Fruit fly (Drosophila melanogaster) whole organism, embryonic: ENCODE measurements around the gene Kr-h2.

Source experiments
- ATbp ChIP-seq: fragments of 200-800 bp; sonication (Bioruptor generic); optimal IDR thresholded peaks from 2 replicates; lab custom pipeline; 2017; ENCODE audit warnings: missing biosample characterization, mild to moderate bottlenecking, missing genetic modification characterization, missing genetic modification reagents
- Ada2b ChIP-seq: fragments of 200-800 bp; sonication (Bioruptor generic); IDR thresholded peaks from 2 replicates; pipeline ENCODE4 v1.3.6; 2022; ENCODE audit warnings: missing biosample characterization, missing genetic modification characterization
- Atf-2 ChIP-seq: fragments of 200-800 bp; sonication (Bioruptor generic); optimal IDR thresholded peaks from 2 replicates; lab custom pipeline; 2016; ENCODE audit warnings: missing biosample characterization, missing genetic modification characterization
- B-H2 ChIP-seq: fragments of 200-800 bp; sonication (Bioruptor generic); optimal IDR thresholded peaks from 2 replicates; lab custom pipeline; 2018; ENCODE audit warnings: missing biosample characterization, mild to moderate bottlenecking, missing genetic modification characterization
- CG10267 ChIP-seq: fragments of 200-800 bp; sonication (Bioruptor generic); optimal IDR thresholded peaks from 2 replicates; lab custom pipeline; 2018; ENCODE audit warnings: missing biosample characterization, mild to moderate bottlenecking, missing genetic modification characterization, moderate library complexity
- CG10274 ChIP-seq: fragments of 200-800 bp; sonication (Bioruptor generic); optimal IDR thresholded peaks from 3 replicates; lab custom pipeline; 2017; ENCODE audit warnings: missing biosample characterization, mild to moderate bottlenecking, missing genetic modification characterization
- CG11504 ChIP-seq: fragments of 200-800 bp; sonication (Bioruptor generic); optimal IDR thresholded peaks from 3 replicates; lab custom pipeline; 2019; ENCODE audit warnings: missing biosample characterization, mild to moderate bottlenecking, missing genetic modification characterization, moderate library complexity
- CG12236 ChIP-seq: fragments of 200-800 bp; sonication (Bioruptor generic); optimal IDR thresholded peaks from 2 replicates; lab custom pipeline; 2016; ENCODE audit warnings: missing biosample characterization, missing genetic modification characterization
- CG13775 ChIP-seq: fragments of 200-800 bp; sonication (Bioruptor generic); optimal IDR thresholded peaks from 3 replicates; lab custom pipeline; 2017; ENCODE audit warnings: missing biosample characterization, mild to moderate bottlenecking, missing genetic modification characterization
- CG15601 ChIP-seq: fragments of 200-800 bp; sonication (Bioruptor generic); optimal IDR thresholded peaks from 3 replicates; lab custom pipeline; 2019; ENCODE audit warnings: missing biosample characterization, mild to moderate bottlenecking, missing genetic modification characterization, moderate library complexity
- CG16779 ChIP-seq: fragments of 200-800 bp; sonication (Bioruptor generic); IDR thresholded peaks from 2 replicates; pipeline ENCODE4 v1.3.6; 2022; ENCODE audit warnings: missing biosample characterization, missing genetic modification characterization
- CG18599 ChIP-seq: fragments of 200-800 bp; sonication (Bioruptor generic); optimal IDR thresholded peaks from 3 replicates; lab custom pipeline; 2017; ENCODE audit warnings: missing biosample characterization, missing genetic modification characterization, mild to moderate bottlenecking, moderate library complexity, missing genetic modification reagents
- CG34422 ChIP-seq: fragments of 200-800 bp; sonication (Bioruptor generic); IDR thresholded peaks from 3 replicates; pipeline ENCODE4 v1.3.6; 2022; ENCODE audit warnings: missing biosample characterization, missing genetic modification characterization
- CG6689 ChIP-seq: fragments of 200-800 bp; sonication (Bioruptor generic); IDR thresholded peaks from 2 replicates; pipeline ENCODE4 v1.3.6; 2022; ENCODE audit warnings: missing biosample characterization, missing genetic modification characterization
- CG7839 ChIP-seq: fragments of 200-800 bp; sonication (Bioruptor generic); optimal IDR thresholded peaks from 3 replicates; lab custom pipeline; 2018; ENCODE audit warnings: missing biosample characterization, mild to moderate bottlenecking, missing genetic modification characterization, moderate library complexity
- Chrac-16 ChIP-seq: fragments of 200-800 bp; sonication (Bioruptor generic); optimal IDR thresholded peaks from 3 replicates; lab custom pipeline; 2016; ENCODE audit warnings: missing biosample characterization, missing genetic modification characterization
- Dfd ChIP-seq, 2 experiments: fragments of >200 bp; optimal IDR thresholded peaks; 2 replicates each; lab custom pipeline; 2017; ENCODE audit warnings: missing biosample characterization in 2 of 2, missing genetic modification characterization in 2 of 2
- Fer1 ChIP-seq: fragments of 200-800 bp; sonication (Bioruptor generic); optimal IDR thresholded peaks from 2 replicates; lab custom pipeline; 2017; ENCODE audit warnings: missing biosample characterization, mild to moderate bottlenecking, missing genetic modification characterization
- HLH3B ChIP-seq: fragments of 200-800 bp; sonication (Bioruptor generic); IDR thresholded peaks from 2 replicates; pipeline ENCODE4 v1.3.6; 2022; ENCODE audit warnings: missing biosample characterization, missing genetic modification characterization
- HLH54F ChIP-seq: fragments of 200-800 bp; sonication (Bioruptor generic); optimal IDR thresholded peaks from 3 replicates; lab custom pipeline; 2016; ENCODE audit warnings: missing biosample characterization, missing genetic modification characterization
- Hmx ChIP-seq: fragments of 200-800 bp; sonication (Bioruptor generic); optimal IDR thresholded peaks from 2 replicates; lab custom pipeline; 2016; ENCODE audit warnings: missing biosample characterization, missing genetic modification characterization
- Lpt ChIP-seq: fragments of >200 bp; optimal IDR thresholded peaks from 2 replicates; lab custom pipeline; 2018; ENCODE audit warnings: missing biosample characterization, missing genetic modification characterization
- PHDP ChIP-seq: fragments of 200-800 bp; sonication (Bioruptor generic); optimal IDR thresholded peaks from 3 replicates; lab custom pipeline; 2018; ENCODE audit warnings: missing biosample characterization, mild to moderate bottlenecking, missing genetic modification characterization, moderate library complexity
- Rx ChIP-seq: fragments of 200-800 bp; sonication (Bioruptor generic); IDR thresholded peaks from 2 replicates; pipeline ENCODE4 v1.3.6; 2022; ENCODE audit warnings: missing biosample characterization, missing genetic modification characterization
- Sin3A ChIP-seq: fragments of >200 bp; optimal IDR thresholded peaks from 2 replicates; lab custom pipeline; 2018
- Six4 ChIP-seq: fragments of 200-800 bp; sonication (Bioruptor generic); optimal IDR thresholded peaks from 2 replicates; lab custom pipeline; 2016; ENCODE audit warnings: missing biosample characterization, missing genetic modification characterization
- Sox100B ChIP-seq: fragments of 200-800 bp; sonication (Bioruptor generic); optimal IDR thresholded peaks from 3 replicates; lab custom pipeline; 2018; ENCODE audit warnings: missing biosample characterization, mild to moderate bottlenecking, missing genetic modification characterization
- Usf ChIP-seq: fragments of 200-800 bp; sonication (Bioruptor generic); optimal IDR thresholded peaks from 2 replicates; lab custom pipeline; 2017; ENCODE audit warnings: missing genotype, missing biosample characterization, missing genetic modification characterization
- Xrp1 ChIP-seq: fragments of 200-800 bp; sonication (Bioruptor generic); IDR thresholded peaks from 2 replicates; pipeline ENCODE4 v1.3.6; 2022; ENCODE audit warnings: missing biosample characterization, missing genetic modification characterization
- abd-A ChIP-seq: fragments of 200-800 bp; sonication (Bioruptor generic); optimal IDR thresholded peaks from 3 replicates; lab custom pipeline; 2019; ENCODE audit warnings: missing biosample characterization, mild to moderate bottlenecking, missing genetic modification characterization, moderate library complexity
- cas ChIP-seq: fragments of 200-800 bp; sonication (Bioruptor generic); IDR thresholded peaks from 2 replicates; pipeline ENCODE4 v1.3.6; 2022; ENCODE audit warnings: missing biosample characterization, missing genetic modification characterization
- cato ChIP-seq: fragments of 200-800 bp; sonication (Bioruptor generic); optimal IDR thresholded peaks from 2 replicates; lab custom pipeline; 2016; ENCODE audit warnings: missing biosample characterization, missing genetic modification characterization, borderline replicate concordance
- chinmo ChIP-seq: fragments of 200-800 bp; sonication (Bioruptor generic); IDR thresholded peaks from 4 replicates; pipeline ENCODE4 v1.3.6; 2022; ENCODE audit warnings: missing biosample characterization, missing genetic modification characterization; ENCODE audit not compliant: partially characterized antibody
- dysf ChIP-seq: fragments of 200-800 bp; sonication (Bioruptor generic); IDR thresholded peaks from 3 replicates; pipeline ENCODE4 v1.3.6; 2022; ENCODE audit warnings: missing biosample characterization, missing genetic modification characterization
- emc ChIP-seq: fragments of 200-800 bp; sonication (Bioruptor generic); optimal IDR thresholded peaks from 2 replicates; lab custom pipeline; 2016; ENCODE audit warnings: missing biosample characterization, missing genetic modification characterization
- exex ChIP-seq: fragments of 200-800 bp; sonication (Bioruptor generic); optimal IDR thresholded peaks from 4 replicates; lab custom pipeline; 2018; ENCODE audit warnings: missing biosample characterization, mild to moderate bottlenecking, missing genetic modification characterization, moderate library complexity
- hth ChIP-seq: fragments of >200 bp; optimal IDR thresholded peaks from 2 replicates; lab custom pipeline; 2017; ENCODE audit warnings: inconsistent platforms
- lola ChIP-seq, 3 experiments: fragments of >200 bp in 2 of 3; fragments of 200-800 bp in 1 of 3; sonication (Bioruptor generic) in 1 of 3; optimal IDR thresholded peaks; 2 replicates each; lab custom pipeline; 2017 to 2019; ENCODE audit warnings: missing biosample characterization in 3 of 3, missing genetic modification characterization in 3 of 3, mild to moderate bottlenecking in 1 of 3, moderate library complexity in 1 of 3
- mirr ChIP-seq: fragments of 200-800 bp; sonication (Bioruptor generic); optimal IDR thresholded peaks from 3 replicates; lab custom pipeline; 2018; ENCODE audit warnings: missing biosample characterization, mild to moderate bottlenecking, missing genetic modification characterization
- oc ChIP-seq: fragments of 200-800 bp; sonication (Bioruptor generic); optimal IDR thresholded peaks from 2 replicates; lab custom pipeline; 2018; ENCODE audit warnings: missing biosample characterization, mild to moderate bottlenecking, missing genetic modification characterization, moderate library complexity
- psq ChIP-seq: fragments of 200-800 bp; sonication (Bioruptor generic); optimal IDR thresholded peaks from 2 replicates; lab custom pipeline; 2017; ENCODE audit warnings: missing biosample characterization, missing genetic modification characterization
- pzg ChIP-seq: fragments of 200-800 bp; sonication (Bioruptor generic); optimal IDR thresholded peaks from 3 replicates; lab custom pipeline; 2018; ENCODE audit warnings: missing biosample characterization, mild to moderate bottlenecking, missing genetic modification characterization, moderate library complexity
- sc ChIP-seq, 3 experiments: fragments of >200 bp in 2 of 3; fragments of 200-800 bp in 1 of 3; sonication (Bioruptor generic) in 1 of 3; optimal IDR thresholded peaks; 2 replicates in 2 of 3; 3 replicates in 1 of 3; lab custom pipeline; 2017; ENCODE audit warnings: mild to moderate bottlenecking in 1 of 3, missing biosample characterization in 1 of 3, missing genetic modification characterization in 1 of 3, missing genetic modification reagents in 1 of 3
- sd ChIP-seq: fragments of 200-800 bp; sonication (Bioruptor generic); optimal IDR thresholded peaks from 3 replicates; lab custom pipeline; 2018; ENCODE audit warnings: missing biosample characterization, mild to moderate bottlenecking, missing genetic modification characterization, moderate library complexity
- shn ChIP-seq: fragments of 200-800 bp; sonication (Bioruptor generic); optimal IDR thresholded peaks from 3 replicates; lab custom pipeline; 2016; ENCODE audit warnings: missing biosample characterization, missing genetic modification characterization
- sima ChIP-seq: fragments of 200-800 bp; sonication (Bioruptor generic); optimal IDR thresholded peaks from 2 replicates; lab custom pipeline; 2016; ENCODE audit warnings: missing biosample characterization, missing genetic modification characterization
- sisA ChIP-seq: fragments of 200-800 bp; sonication (Bioruptor generic); IDR thresholded peaks from 2 replicates; pipeline ENCODE4 v1.3.6; 2022; ENCODE audit warnings: missing biosample characterization, missing genetic modification characterization
- stc ChIP-seq: fragments of 200-800 bp; sonication (Bioruptor generic); IDR thresholded peaks from 2 replicates; pipeline ENCODE4 v1.3.6; 2022; ENCODE audit warnings: missing biosample characterization, missing genetic modification characterization
- twi ChIP-seq: fragments of 200-800 bp; optimal IDR thresholded peaks from 2 replicates; lab custom pipeline; 2019; ENCODE audit warnings: missing biosample characterization, mild to moderate bottlenecking, missing genetic modification characterization, moderate library complexity
- unpg ChIP-seq: fragments of 200-800 bp; sonication (Bioruptor generic); optimal IDR thresholded peaks from 3 replicates; lab custom pipeline; 2018; ENCODE audit warnings: missing biosample characterization, mild to moderate bottlenecking, missing genetic modification characterization, moderate library complexity

Gene Kr-h2

DNA sequence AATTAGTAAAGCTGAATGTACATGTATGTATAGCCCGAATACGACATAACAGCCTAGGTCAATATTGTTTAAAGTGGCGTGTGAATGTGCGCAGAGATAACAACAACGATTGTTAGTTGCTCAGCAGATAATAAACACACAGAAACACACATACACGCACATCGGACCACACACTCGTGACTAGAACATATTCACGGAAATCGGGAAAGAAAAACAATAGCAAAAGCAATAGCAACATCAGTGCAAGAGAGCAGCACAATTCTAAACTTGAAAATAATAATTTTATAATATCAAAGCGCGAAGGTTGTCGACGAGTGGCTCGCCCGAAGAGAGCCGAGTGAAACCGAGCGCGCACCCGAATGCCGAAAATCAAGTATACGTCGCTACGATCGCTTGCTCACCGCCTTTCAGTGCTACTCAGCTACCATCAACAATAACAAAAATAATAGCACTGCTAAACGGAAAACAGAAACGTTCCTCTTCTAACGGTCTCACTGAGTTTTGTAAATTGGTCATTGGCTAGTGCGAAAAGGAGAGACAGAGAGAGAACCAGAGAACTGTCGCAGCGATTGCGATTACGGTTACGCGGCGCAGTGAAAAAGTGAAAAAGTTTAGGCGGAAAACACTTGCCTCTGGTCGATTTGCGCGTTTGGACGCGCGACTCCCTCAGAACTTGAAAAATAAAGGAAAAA lies 12.3 kb downstream of the Kr-h2 start (continued):
- TF ChIP-seq CG11504 (tag; lab: Kevin White, UChicago) (no peak), emc (GFP tag; lab: Kevin White, UChicago) (no peak), Lpt (no peak), sc (optimal IDR thresholded peaks at IDR 0.05; lab: Kevin White, UChicago) (no peak), sc (GFP tag; optimal IDR thresholded peaks at IDR 0.05; lab: Kevin White, UChicago) (no peak), Six4 (GFP tag; lab: Kevin White, UChicago) (no peak), CG12236 (GFP tag; lab: Kevin White, UChicago) (no peak), exex (peak; percentile 88), twi (no peak), abd-A (tag; lab: Kevin White, UChicago) (peak; percentile 66), ATbp (no peak), Ada2b (GFP tag; lab: Robert Waterston, UW) (no peak), Sin3A (lab: Kevin White, UChicago) (no peak), psq (GFP tag; lab: Kevin White, UChicago) (no peak), Fer1 (GFP tag; lab: Kevin White, UChicago) (peak; percentile 57), Dfd (GFP tag; optimal IDR thresholded peaks at IDR 0.05; lab: Kevin White, UChicago) (no peak), lola (GFP tag; optimal IDR thresholded peaks at IDR 0.05; lab: Kevin White, UChicago) (no peak), Xrp1 (GFP tag; lab: Robert Waterston, UW) (no peak), mirr (GFP tag; lab: Kevin White, UChicago) (peak; percentile 98), Usf (GFP tag; lab: Kevin White, UChicago) (no peak), dysf (GFP tag; lab: Robert Waterston, UW) (no peak), cato (no peak), Rx (GFP tag; lab: Robert Waterston, UW) (no peak), unpg (GFP tag; lab: Kevin White, UChicago) (peak; percentile 15), HLH3B (no peak), CG13775 (no peak), CG6689 (GFP tag; lab: Robert Waterston, UW) (no peak), stc (GFP tag; lab: Robert Waterston, UW) (no peak), HLH54F (GFP tag; lab: Kevin White, UChicago) (no peak), CG18599 (peak; percentile 25), CG7839 (no peak), PHDP (tag; lab: Kevin White, UChicago) (peak; percentile 40), CG10267 (tag; lab: Kevin White, UChicago) (no peak), hth (no peak), CG16779 (no peak), Atf-2 (GFP tag; lab: Kevin White, UChicago) (no peak), sima (GFP tag; lab: Kevin White, UChicago) (no peak), CG15601 (no peak), sisA (GFP tag; lab: Robert Waterston, UW) (no peak), shn (no peak), chinmo (GFP tag; lab: Robert Waterston, UW) (peak; percentile 96; the same call in 3 of the 4 replicates), Hmx (GFP tag; lab: Kevin White, UChicago) (no peak), Chrac-16 (GFP tag; lab: Kevin White, UChicago) (no peak), oc (no peak), CG10274 (GFP tag; lab: Kevin White, UChicago) (no peak), cas (GFP tag; lab: Robert Waterston, UW) (no peak), sd (tag; lab: Kevin White, UChicago) (peak; percentile 80), CG34422 (GFP tag; lab: Robert Waterston, UW) (no peak), B-H2 (GFP tag; lab: Kevin White, UChicago) (peak; percentile 3), Sox100B (GFP tag; lab: Kevin White, UChicago) (peak; percentile 35), pzg (GFP tag; lab: Kevin White, UChicago) (no peak)
